Fruit fly (Drosophila melanogaster) whole organism, embryonic: ENCODE data around the gene Sym.
A peak's percentile ranks its signal among the peaks of the same experiment; 100 is the strongest.

Source experiments
- ATbp ChIP-seq: fragments of 200-800 bp; sonication (Bioruptor generic); optimal IDR thresholded peaks from 2 replicates; lab custom pipeline; 2017; ENCODE audit warnings: missing biosample characterization, mild to moderate bottlenecking, missing genetic modification characterization, missing genetic modification reagents
- CG10654 ChIP-seq: fragments of 200-800 bp; sonication (Bioruptor generic); optimal IDR thresholded peaks from 2 replicates; lab custom pipeline; 2016; ENCODE audit warnings: missing biosample characterization, missing genetic modification characterization
- CG11723 ChIP-seq: fragments of 200-800 bp; sonication (Bioruptor generic); optimal IDR thresholded peaks from 2 replicates; lab custom pipeline; 2017; ENCODE audit warnings: missing biosample characterization, mild to moderate bottlenecking, missing genetic modification characterization
- CG13424 ChIP-seq: fragments of 200-800 bp; sonication (Bioruptor generic); optimal IDR thresholded peaks from 2 replicates; lab custom pipeline; 2019; ENCODE audit warnings: missing biosample characterization, mild to moderate bottlenecking, missing genetic modification characterization, moderate library complexity
- CG14050 ChIP-seq: fragments of 200-800 bp; sonication (Bioruptor generic); IDR thresholded peaks from 3 replicates; pipeline ENCODE4 v1.3.6; 2022; ENCODE audit warnings: missing biosample characterization, missing genetic modification characterization
- CG17802 ChIP-seq: fragments of 200-800 bp; sonication (Bioruptor generic); optimal IDR thresholded peaks from 2 replicates; lab custom pipeline; 2018; ENCODE audit warnings: missing biosample characterization, mild to moderate bottlenecking, missing genetic modification characterization, moderate library complexity
- CG17829 ChIP-seq: fragments of 200-800 bp; optimal IDR thresholded peaks from 2 replicates; lab custom pipeline; 2019; ENCODE audit warnings: missing biosample characterization, mild to moderate bottlenecking, missing genetic modification characterization, moderate library complexity
- CG2120 ChIP-seq: fragments of 200-800 bp; sonication (Bioruptor generic); optimal IDR thresholded peaks from 3 replicates; lab custom pipeline; 2016; ENCODE audit warnings: missing biosample characterization, missing genetic modification characterization
- CG31224 ChIP-seq: fragments of 200-800 bp; sonication (Bioruptor generic); IDR thresholded peaks from 2 replicates; pipeline ENCODE4 v1.3.6; 2022; ENCODE audit warnings: missing biosample characterization, missing genetic modification characterization
- CG4617 ChIP-seq: fragments of 200-800 bp; sonication (Bioruptor generic); optimal IDR thresholded peaks from 3 replicates; lab custom pipeline; 2016; ENCODE audit warnings: missing biosample characterization, missing genetic modification characterization, borderline replicate concordance
- CG6683 ChIP-seq: fragments of 200-800 bp; sonication (Bioruptor generic); optimal IDR thresholded peaks from 2 replicates; lab custom pipeline; 2017; ENCODE audit warnings: missing biosample characterization, mild to moderate bottlenecking, missing genetic modification characterization, missing genetic modification reagents
- CG8765 ChIP-seq: fragments of 200-800 bp; sonication (Bioruptor generic); IDR thresholded peaks from 2 replicates; pipeline ENCODE4 v1.3.6; 2022; ENCODE audit warnings: missing biosample characterization, missing genetic modification characterization
- CG8924 ChIP-seq: fragments of 200-800 bp; optimal IDR thresholded peaks from 3 replicates; lab custom pipeline; 2019; ENCODE audit warnings: missing biosample characterization, mild to moderate bottlenecking, missing genetic modification characterization, moderate library complexity
- CG9727 ChIP-seq: fragments of 200-800 bp; sonication (Bioruptor generic); optimal IDR thresholded peaks from 3 replicates; lab custom pipeline; 2017; ENCODE audit warnings: missing biosample characterization, mild to moderate bottlenecking, missing genetic modification characterization
- CTCF ChIP-seq: fragments of 200-800 bp; sonication (Bioruptor generic); optimal IDR thresholded peaks from 2 replicates; lab custom pipeline; 2017; ENCODE audit warnings: missing biosample characterization, mild to moderate bottlenecking, missing genetic modification characterization, moderate library complexity
- CkIIα-i1 ChIP-seq: fragments of 200-800 bp; sonication (Bioruptor generic); IDR thresholded peaks from 2 replicates; pipeline ENCODE4 v1.3.6; 2022; ENCODE audit warnings: missing biosample characterization, missing genetic modification characterization
- Dbx ChIP-seq: fragments of 200-800 bp; sonication (Bioruptor generic); IDR thresholded peaks from 3 replicates; pipeline ENCODE4 v1.3.6; 2022; ENCODE audit warnings: missing biosample characterization, missing genetic modification characterization
- Dp ChIP-seq: fragments of 200-800 bp; sonication (Bioruptor generic); optimal IDR thresholded peaks from 2 replicates; lab custom pipeline; 2018; ENCODE audit warnings: missing biosample characterization, mild to moderate bottlenecking, missing genetic modification characterization, moderate library complexity
- Elba2 ChIP-seq: fragments of 200-800 bp; sonication (Bioruptor generic); optimal IDR thresholded peaks from 3 replicates; lab custom pipeline; 2016; ENCODE audit warnings: missing biosample characterization, missing genetic modification characterization
- Ets97D ChIP-seq: fragments of 200-800 bp; sonication (Bioruptor generic); optimal IDR thresholded peaks from 3 replicates; lab custom pipeline; 2016; ENCODE audit warnings: missing biosample characterization, missing genetic modification characterization
- HmgZ ChIP-seq: fragments of 200-800 bp; sonication (Bioruptor generic); optimal IDR thresholded peaks from 2 replicates; lab custom pipeline; 2018; ENCODE audit warnings: missing biosample characterization, mild to moderate bottlenecking, missing genetic modification characterization
- MBD-R2 ChIP-seq: fragments of 200-800 bp; sonication (Bioruptor generic); IDR thresholded peaks from 2 replicates; pipeline ENCODE4 v1.3.6; 2022; ENCODE audit warnings: missing biosample characterization, missing genetic modification characterization
- PHDP ChIP-seq: fragments of 200-800 bp; sonication (Bioruptor generic); optimal IDR thresholded peaks from 3 replicates; lab custom pipeline; 2018; ENCODE audit warnings: missing biosample characterization, mild to moderate bottlenecking, missing genetic modification characterization, moderate library complexity
- Poxn ChIP-seq: fragments of 200-800 bp; sonication (Bioruptor generic); IDR thresholded peaks from 2 replicates; pipeline ENCODE4 v1.3.6; 2022; ENCODE audit warnings: missing biosample characterization, missing genetic modification characterization
- Ptx1 ChIP-seq: fragments of 200-800 bp; sonication (Bioruptor generic); IDR thresholded peaks from 2 replicates; pipeline ENCODE4 v1.3.6; 2022; ENCODE audit warnings: missing biosample characterization, missing genetic modification characterization
- ab ChIP-seq: fragments of 200-800 bp; sonication (Bioruptor generic); optimal IDR thresholded peaks from 2 replicates; lab custom pipeline; 2016; ENCODE audit warnings: missing biosample characterization, missing genetic modification characterization
- ato ChIP-seq: fragments of 200-800 bp; sonication (Bioruptor generic); IDR thresholded peaks from 2 replicates; pipeline ENCODE4 v1.3.6; 2022; ENCODE audit warnings: missing biosample characterization, missing genetic modification characterization; ENCODE audit not compliant: partially characterized antibody
- bcd ChIP-seq: fragments of 200-800 bp; sonication (Bioruptor generic); optimal IDR thresholded peaks from 2 replicates; lab custom pipeline; 2017; ENCODE audit warnings: missing biosample characterization, mild to moderate bottlenecking, missing genetic modification characterization
- exex ChIP-seq: fragments of 200-800 bp; sonication (Bioruptor generic); optimal IDR thresholded peaks from 4 replicates; lab custom pipeline; 2018; ENCODE audit warnings: missing biosample characterization, mild to moderate bottlenecking, missing genetic modification characterization, moderate library complexity
- fd3F ChIP-seq: fragments of 200-800 bp; sonication (Bioruptor generic); optimal IDR thresholded peaks from 2 replicates; lab custom pipeline; 2018; ENCODE audit warnings: missing biosample characterization, mild to moderate bottlenecking, missing genetic modification characterization, moderate library complexity
- fu2 ChIP-seq: fragments of 200-800 bp; sonication (Bioruptor generic); optimal IDR thresholded peaks from 2 replicates; lab custom pipeline; 2016; ENCODE audit warnings: missing biosample characterization, missing genetic modification characterization
- gro ChIP-seq: fragments of 200-800 bp; sonication (Bioruptor generic); optimal IDR thresholded peaks from 2 replicates; lab custom pipeline; 2016; ENCODE audit warnings: missing biosample characterization, missing genetic modification characterization
- jing ChIP-seq: fragments of 200-800 bp; sonication (Bioruptor generic); optimal IDR thresholded peaks from 2 replicates; lab custom pipeline; 2018; ENCODE audit warnings: missing biosample characterization, mild to moderate bottlenecking, missing genetic modification characterization
- mld ChIP-seq: fragments of 200-800 bp; sonication (Bioruptor generic); IDR thresholded peaks from 3 replicates; pipeline ENCODE4 v1.3.6; 2022; ENCODE audit warnings: missing biosample characterization, missing genetic modification characterization; ENCODE audit not compliant: partially characterized antibody
- nmo ChIP-seq: fragments of 200-800 bp; sonication (Bioruptor generic); optimal IDR thresholded peaks from 2 replicates; lab custom pipeline; 2018; ENCODE audit warnings: missing biosample characterization, mild to moderate bottlenecking, missing genetic modification characterization, moderate library complexity
- oc ChIP-seq: fragments of 200-800 bp; sonication (Bioruptor generic); optimal IDR thresholded peaks from 2 replicates; lab custom pipeline; 2018; ENCODE audit warnings: missing biosample characterization, mild to moderate bottlenecking, missing genetic modification characterization, moderate library complexity
- onecut ChIP-seq: fragments of 200-800 bp; sonication (Bioruptor generic); IDR thresholded peaks from 2 replicates; pipeline ENCODE4 v1.3.6; 2022; ENCODE audit warnings: missing biosample characterization, missing genetic modification characterization
- pb ChIP-seq: fragments of 200-800 bp; sonication (Bioruptor generic); optimal IDR thresholded peaks from 3 replicates; lab custom pipeline; 2016; ENCODE audit warnings: missing biosample characterization, missing genetic modification characterization
- sc ChIP-seq, 3 experiments: fragments of >200 bp in 2 of 3; fragments of 200-800 bp in 1 of 3; sonication (Bioruptor generic) in 1 of 3; optimal IDR thresholded peaks; 2 replicates in 2 of 3; 3 replicates in 1 of 3; lab custom pipeline; 2017; ENCODE audit warnings: mild to moderate bottlenecking in 1 of 3, missing biosample characterization in 1 of 3, missing genetic modification characterization in 1 of 3, missing genetic modification reagents in 1 of 3
- schlank ChIP-seq: fragments of 200-800 bp; sonication (Bioruptor generic); optimal IDR thresholded peaks from 2 replicates; lab custom pipeline; 2018; ENCODE audit warnings: missing biosample characterization, mild to moderate bottlenecking, missing genetic modification characterization
- sd ChIP-seq: fragments of 200-800 bp; sonication (Bioruptor generic); optimal IDR thresholded peaks from 3 replicates; lab custom pipeline; 2018; ENCODE audit warnings: missing biosample characterization, mild to moderate bottlenecking, missing genetic modification characterization, moderate library complexity
- sens ChIP-seq: fragments of 200-800 bp; sonication (Bioruptor generic); peaks from one replicate; lab custom pipeline; 2016; ENCODE audit warnings: missing biosample characterization, missing genetic modification characterization
- slbo ChIP-seq: fragments of 200-800 bp; sonication (Bioruptor generic); IDR thresholded peaks from 2 replicates; pipeline ENCODE4 v1.3.6; 2022; ENCODE audit warnings: missing biosample characterization, missing genetic modification characterization
- sqz ChIP-seq: fragments of 200-800 bp; sonication (Bioruptor generic); optimal IDR thresholded peaks from 3 replicates; lab custom pipeline; 2018; ENCODE audit warnings: missing biosample characterization, mild to moderate bottlenecking, missing genetic modification characterization
- tap ChIP-seq: fragments of 200-800 bp; optimal IDR thresholded peaks from 3 replicates; lab custom pipeline; 2019; ENCODE audit warnings: missing biosample characterization, mild to moderate bottlenecking, missing genetic modification characterization, moderate library complexity
- toy ChIP-seq: fragments of 200-800 bp; sonication (Bioruptor generic); IDR thresholded peaks from 2 replicates; pipeline ENCODE4 v1.3.6; 2022; ENCODE audit warnings: missing biosample characterization, missing genetic modification characterization
- wdn ChIP-seq: fragments of 200-800 bp; sonication (Bioruptor generic); IDR thresholded peaks from 2 replicates; pipeline ENCODE4 v1.3.6; 2022; ENCODE audit warnings: missing biosample characterization, missing genetic modification characterization
- wor ChIP-seq: fragments of 200-800 bp; sonication (Bioruptor generic); IDR thresholded peaks from 2 replicates; pipeline ENCODE4 v1.3.6; 2022; ENCODE audit warnings: missing biosample characterization, missing genetic modification characterization
- zfh2 ChIP-seq: fragments of 200-800 bp; sonication (Bioruptor generic); optimal IDR thresholded peaks from 2 replicates; lab custom pipeline; 2016; ENCODE audit warnings: missing biosample characterization, missing genetic modification characterization

Gene Sym

DNA sequence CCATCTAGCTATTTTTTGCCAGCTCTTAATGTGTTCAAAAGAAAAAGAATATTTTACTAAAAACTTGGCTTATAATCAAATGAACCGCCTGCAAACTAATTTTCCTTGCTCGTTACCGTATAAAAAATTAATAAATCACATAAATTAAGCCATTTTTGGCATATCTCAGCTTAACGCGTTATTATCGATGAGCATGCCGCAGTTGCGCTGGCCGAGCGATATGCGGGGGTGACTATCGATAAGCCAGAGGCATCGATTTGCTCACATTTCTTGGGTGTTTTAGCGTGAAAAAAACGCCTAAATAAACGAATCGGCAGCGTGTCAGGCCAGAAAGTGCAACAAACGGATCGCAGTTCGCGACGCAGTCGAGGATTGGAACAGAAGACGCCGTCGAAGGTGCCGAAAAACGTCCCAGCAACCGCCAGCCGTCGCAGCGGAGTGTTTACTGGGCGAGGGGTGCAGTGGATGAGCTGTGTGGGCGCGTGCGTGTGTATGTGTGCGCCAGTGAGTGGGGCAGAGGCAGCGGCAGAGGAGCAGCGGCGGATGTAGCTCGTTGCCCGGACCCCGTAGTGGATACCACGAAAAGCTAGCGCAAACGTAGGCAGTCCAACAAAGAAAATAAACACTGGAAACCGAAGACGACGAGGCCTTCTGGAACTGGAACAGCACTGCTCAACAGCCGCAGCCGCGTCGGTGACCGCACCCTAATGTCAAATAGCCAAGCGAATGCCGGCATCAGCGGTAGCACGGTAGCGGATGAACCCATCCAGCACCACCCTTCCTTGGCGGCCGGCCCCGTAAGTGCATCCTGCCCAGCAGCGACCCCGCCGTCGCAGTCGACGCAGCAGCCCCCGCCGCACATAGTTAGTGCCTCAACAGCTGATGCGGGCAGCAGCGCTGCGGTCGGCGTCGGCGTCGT lies at the start of gene Sym, which contains the start of gene Madm (continued):
- no peak for TF ChIP-seq toy (GFP tag; lab: Robert Waterston, UW)
- no peak for TF ChIP-seq sc (optimal IDR thresholded peaks at IDR 0.05; lab: Kevin White, UChicago)
- TF ChIP-seq sc (GFP tag; optimal IDR thresholded peaks at IDR 0.05; lab: Kevin White, UChicago) = no peak
- peak; percentile 50 for TF ChIP-seq CG9727 (GFP tag; lab: Kevin White, UChicago)
- TF ChIP-seq zfh2 (GFP tag; lab: Kevin White, UChicago) = peak; percentile 50
- TF ChIP-seq CG11723 (GFP tag; lab: Kevin White, UChicago) = no peak
- peak; percentile 58 for TF ChIP-seq HmgZ (tag; lab: Kevin White, UChicago)
- TF ChIP-seq gro (GFP tag; lab: Kevin White, UChicago) = peak; percentile 63
- TF ChIP-seq sqz (GFP tag; lab: Kevin White, UChicago) = no peak
- no peak for TF ChIP-seq CG14050 (GFP tag; lab: Robert Waterston, UW)
- peak; percentile 22 for TF ChIP-seq CG10654
- no peak for TF ChIP-seq ATbp
- TF ChIP-seq Poxn (GFP tag; lab: Robert Waterston, UW) = no peak
- peak; percentile 44 for TF ChIP-seq CG8924 (tag; lab: Kevin White, UChicago)
- TF ChIP-seq CkIIα-i1 (GFP tag; lab: Robert Waterston, UW) = no peak
- no peak for TF ChIP-seq wdn (GFP tag; lab: Robert Waterston, UW)
- TF ChIP-seq onecut = peak; percentile 46; the same call in 1 of the 2 replicates
- no peak for TF ChIP-seq CG31224 (GFP tag; lab: Robert Waterston, UW)
- peak; percentile 58; the same call in 1 of the 2 replicates for TF ChIP-seq MBD-R2 (GFP tag; lab: Robert Waterston, UW)
- peak; percentile 14 for TF ChIP-seq CG13424 (tag; lab: Kevin White, UChicago)
- TF ChIP-seq mld (GFP tag; lab: Robert Waterston, UW) = no peak; the same call in 2 of the 3 replicates
- peak; percentile 29 for TF ChIP-seq Dp
- no peak for TF ChIP-seq tap
- no peak for TF ChIP-seq pb
- peak; percentile 77 for TF ChIP-seq CG2120 (GFP tag; lab: Kevin White, UChicago)
- peak; percentile 39 for TF ChIP-seq Elba2 (GFP tag; lab: Kevin White, UChicago)
- peak; percentile 31 for TF ChIP-seq PHDP
- TF ChIP-seq bcd (GFP tag; lab: Kevin White, UChicago) = peak; percentile 35
- TF ChIP-seq ato (GFP tag; lab: Robert Waterston, UW) = no peak
- peak; percentile 71 for TF ChIP-seq nmo (GFP tag; lab: Kevin White, UChicago)
- no peak for TF ChIP-seq fd3F (GFP tag; lab: Kevin White, UChicago)
- TF ChIP-seq sens (GFP tag; lab: Kevin White, UChicago) = peak; percentile 94
- TF ChIP-seq CG4617 (GFP tag; lab: Kevin White, UChicago) = peak; percentile 95
- TF ChIP-seq CG8765 = no peak
- peak; percentile 73 for TF ChIP-seq sd (tag; lab: Kevin White, UChicago)
- TF ChIP-seq exex (tag; lab: Kevin White, UChicago) = no peak
- peak; percentile 40 for TF ChIP-seq Ptx1
- no peak for TF ChIP-seq schlank (tag; lab: Kevin White, UChicago)
- no peak for TF ChIP-seq Dbx
- TF ChIP-seq fu2 = peak; percentile 32
- no peak for TF ChIP-seq wor (GFP tag; lab: Robert Waterston, UW)
- TF ChIP-seq Ets97D (GFP tag; lab: Kevin White, UChicago) = peak; percentile 84
- no peak for TF ChIP-seq CTCF (GFP tag; lab: Kevin White, UChicago)
- TF ChIP-seq jing (GFP tag; lab: Kevin White, UChicago) = no peak
- no peak for TF ChIP-seq CG17802 (tag; lab: Kevin White, UChicago)
- TF ChIP-seq slbo (GFP tag; lab: Robert Waterston, UW) = peak; percentile 60
- peak; percentile 2 for TF ChIP-seq CG6683 (GFP tag; lab: Kevin White, UChicago)
- TF ChIP-seq CG17829 (tag; lab: Kevin White, UChicago) = peak; percentile 31
- no peak for TF ChIP-seq ab (GFP tag; lab: Kevin White, UChicago)
- TF ChIP-seq oc (tag; lab: Kevin White, UChicago) = no peak
